Worm (Caenorhabditis elegans): ENCODE results near the gene swt-4.

DNA sequence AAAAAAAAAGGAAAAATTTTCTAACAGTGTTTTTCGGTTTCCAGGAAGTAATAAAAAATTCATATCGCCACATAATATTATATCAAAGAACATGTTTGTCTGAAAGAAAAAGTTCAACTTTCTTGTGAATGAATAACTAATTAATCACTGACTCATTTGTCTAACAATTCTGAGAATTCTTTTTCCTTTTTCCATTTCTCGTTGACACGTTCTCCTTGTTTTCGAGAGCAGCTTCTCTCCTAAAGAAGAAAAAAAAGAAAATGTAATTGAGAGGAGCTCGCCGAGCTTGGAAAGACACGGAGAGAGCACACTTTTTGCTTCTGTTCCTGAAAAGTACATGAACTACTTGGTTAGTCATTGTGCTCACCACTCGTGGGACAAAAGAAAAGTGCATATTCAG is 20.8 kb downstream of the swt-4 start:
- TF ChIP-seq jun-1 (tag; optimal IDR thresholded peaks at IDR 0.05) (no peak), pha-4 (tag; optimal IDR thresholded peaks at IDR 0.05) (no peak), nhr-23 (tag; optimal IDR thresholded peaks at IDR 0.05) (no peak), nhr-77 (tag; optimal IDR thresholded peaks at IDR 0.05) (no peak), R02D3.7 (tag; optimal IDR thresholded peaks at IDR 0.05) (no peak), ztf-11 (tag; optimal IDR thresholded peaks at IDR 0.05) (no peak), nhr-76 (tag; optimal IDR thresholded peaks at IDR 0.05) (no peak), nhr-25 (tag; optimal IDR thresholded peaks at IDR 0.05) (no peak), tbx-2 (tag; optimal IDR thresholded peaks at IDR 0.05) (no peak), mml-1 (tag; optimal IDR thresholded peaks at IDR 0.05) (no peak)

Data from whole organism, L3 larva.